Fruit fly (Drosophila melanogaster) whole organism, prepupa: Measurements from ENCODE around the gene CG34268.

Experiments
- Blimp-1 ChIP-seq: fragments of 200-800 bp; sonication (Bioruptor generic); optimal IDR thresholded peaks from 3 replicates; lab custom pipeline; 2017; ENCODE audit warnings: missing biosample characterization, missing genetic modification characterization, mild to moderate bottlenecking, moderate library complexity, missing genetic modification reagents
- CG10631 ChIP-seq: fragments of 200-800 bp; sonication (Bioruptor generic); optimal IDR thresholded peaks from 2 replicates; lab custom pipeline; 2016; ENCODE audit warnings: missing biosample characterization, missing genetic modification characterization
- CG10669 ChIP-seq: fragments of 200-800 bp; sonication (Bioruptor generic); optimal IDR thresholded peaks from 3 replicates; lab custom pipeline; 2018; ENCODE audit warnings: missing biosample characterization, mild to moderate bottlenecking, missing genetic modification characterization, moderate library complexity
- CG11294 ChIP-seq: fragments of 200-800 bp; sonication (Bioruptor generic); IDR thresholded peaks from 2 replicates; pipeline ENCODE4 v1.3.6; 2022; ENCODE audit warnings: missing biosample characterization, missing genetic modification characterization
- CG11762 ChIP-seq: fragments of 200-800 bp; sonication (Bioruptor generic); optimal IDR thresholded peaks from 3 replicates; lab custom pipeline; 2016; ENCODE audit warnings: missing biosample characterization, missing genetic modification characterization; ENCODE audit not compliant: insufficient read depth
- CG11902 ChIP-seq: fragments of 200-800 bp; sonication (Bioruptor generic); optimal IDR thresholded peaks from 3 replicates; lab custom pipeline; 2016; ENCODE audit warnings: missing biosample characterization, missing genetic modification characterization
- CG15336 ChIP-seq: fragments of 200-800 bp; sonication (Bioruptor generic); IDR thresholded peaks from 2 replicates; pipeline ENCODE4 v1.3.6; 2022; ENCODE audit warnings: missing biosample characterization, missing genetic modification characterization
- CG1621 ChIP-seq: fragments of 200-800 bp; sonication (Bioruptor generic); optimal IDR thresholded peaks from 3 replicates; lab custom pipeline; 2018; ENCODE audit warnings: missing biosample characterization, mild to moderate bottlenecking, missing genetic modification characterization
- CG16779 ChIP-seq: fragments of 200-800 bp; sonication (Bioruptor generic); optimal IDR thresholded peaks from 3 replicates; lab custom pipeline; 2017; ENCODE audit warnings: missing biosample characterization, mild to moderate bottlenecking, missing genetic modification characterization
- CG3032 ChIP-seq: fragments of 200-800 bp; optimal IDR thresholded peaks from 2 replicates; lab custom pipeline; 2019; ENCODE audit warnings: missing biosample characterization, mild to moderate bottlenecking, missing genetic modification characterization, moderate library complexity
- CG31627 ChIP-seq: fragments of 200-800 bp; sonication (Bioruptor generic); optimal IDR thresholded peaks from 3 replicates; lab custom pipeline; 2016; ENCODE audit warnings: missing biosample characterization, missing genetic modification characterization
- CG32006 ChIP-seq: fragments of 200-800 bp; sonication (Bioruptor generic); optimal IDR thresholded peaks from 3 replicates; lab custom pipeline; 2017; ENCODE audit warnings: missing biosample characterization, mild to moderate bottlenecking, missing genetic modification characterization
- CG34406 ChIP-seq: fragments of 200-800 bp; sonication (Bioruptor generic); optimal IDR thresholded peaks from 3 replicates; lab custom pipeline; 2016; ENCODE audit warnings: missing biosample characterization, missing genetic modification characterization
- CG3919 ChIP-seq: fragments of 200-800 bp; sonication (Bioruptor generic); optimal IDR thresholded peaks from 3 replicates; lab custom pipeline; 2016; ENCODE audit warnings: missing biosample characterization, missing genetic modification characterization
- CG4318 ChIP-seq: fragments of 200-800 bp; sonication (Bioruptor generic); optimal IDR thresholded peaks from 3 replicates; lab custom pipeline; 2017; ENCODE audit warnings: missing biosample characterization, mild to moderate bottlenecking, missing genetic modification characterization
- CG6163 ChIP-seq: fragments of 200-800 bp; sonication (Bioruptor generic); IDR thresholded peaks from 3 replicates; pipeline ENCODE4 v1.3.6; 2022; ENCODE audit warnings: missing biosample characterization, missing genetic modification characterization
- CG6792 ChIP-seq: fragments of 200-800 bp; sonication (Bioruptor generic); optimal IDR thresholded peaks from 3 replicates; lab custom pipeline; 2016; ENCODE audit warnings: missing biosample characterization, missing genetic modification characterization
- CG6808 ChIP-seq: fragments of 200-800 bp; sonication (Bioruptor generic); optimal IDR thresholded peaks from 3 replicates; lab custom pipeline; 2017; ENCODE audit warnings: missing biosample characterization, missing genetic modification characterization, mild to moderate bottlenecking, moderate library complexity, missing genetic modification reagents
- CG6854 ChIP-seq: fragments of 200-800 bp; sonication (Bioruptor generic); optimal IDR thresholded peaks from 2 replicates; lab custom pipeline; 2017; ENCODE audit warnings: missing biosample characterization, mild to moderate bottlenecking, missing genetic modification characterization
- CG8119 ChIP-seq: fragments of 200-800 bp; sonication (Bioruptor generic); IDR thresholded peaks from 3 replicates; pipeline ENCODE4 v1.3.6; 2022; ENCODE audit warnings: missing biosample characterization, missing genetic modification characterization
- CG8319 ChIP-seq: fragments of 200-800 bp; sonication (Bioruptor generic); optimal IDR thresholded peaks from 3 replicates; lab custom pipeline; 2016; ENCODE audit warnings: missing biosample characterization, missing genetic modification characterization
- CG8632 ChIP-seq: fragments of 200-800 bp; sonication (Bioruptor generic); optimal IDR thresholded peaks from 3 replicates; lab custom pipeline; 2016; ENCODE audit warnings: missing biosample characterization, missing genetic modification characterization
- Eip75B ChIP-seq: fragments of 200-800 bp; sonication (Bioruptor generic); optimal IDR thresholded peaks from 3 replicates; lab custom pipeline; 2016; ENCODE audit warnings: missing biosample characterization, missing genetic modification characterization
- Eip78C ChIP-seq: fragments of 200-800 bp; sonication (Bioruptor generic); peaks from one replicate; lab custom pipeline; 2016; ENCODE audit warnings: missing biosample characterization, missing genetic modification characterization
- Eip93F ChIP-seq: fragments of 200-800 bp; sonication (Bioruptor generic); optimal IDR thresholded peaks from 2 replicates; lab custom pipeline; 2016; ENCODE audit warnings: missing biosample characterization, mild to moderate bottlenecking, missing genetic modification characterization
- Ets21C ChIP-seq: fragments of 200-800 bp; sonication (Bioruptor generic); optimal IDR thresholded peaks from 3 replicates; lab custom pipeline; 2016; ENCODE audit warnings: missing biosample characterization, missing genetic modification characterization
- Ets96B ChIP-seq: fragments of 200-800 bp; optimal IDR thresholded peaks from 2 replicates; lab custom pipeline; 2019; ENCODE audit warnings: missing biosample characterization, mild to moderate bottlenecking, missing genetic modification characterization, moderate library complexity
- Gug ChIP-seq: fragments of 200-800 bp; sonication (Bioruptor generic); IDR thresholded peaks from 2 replicates; pipeline ENCODE4 v1.3.6; 2022; ENCODE audit warnings: missing biosample characterization, missing genetic modification characterization
- Hr38 ChIP-seq: sonication (Bioruptor generic); optimal IDR thresholded peaks from 2 replicates; lab custom pipeline; 2016; ENCODE audit warnings: missing biosample characterization, missing genetic modification characterization
- Hr4 ChIP-seq: fragments of 200-800 bp; sonication (Bioruptor generic); optimal IDR thresholded peaks from 3 replicates; lab custom pipeline; 2016; ENCODE audit warnings: missing biosample characterization, missing genetic modification characterization
- Lpt ChIP-seq: fragments of 200-800 bp; sonication (Bioruptor generic); optimal IDR thresholded peaks from 3 replicates; lab custom pipeline; 2016; ENCODE audit warnings: missing biosample characterization, missing genetic modification characterization
- Met ChIP-seq: fragments of 200-800 bp; sonication (Bioruptor generic); optimal IDR thresholded peaks from 3 replicates; lab custom pipeline; 2016; ENCODE audit warnings: missing biosample characterization, missing genetic modification characterization
- OdsH ChIP-seq: fragments of 200-800 bp; sonication (Bioruptor generic); optimal IDR thresholded peaks from 3 replicates; lab custom pipeline; 2016; ENCODE audit warnings: missing biosample characterization, missing genetic modification characterization
- Smox ChIP-seq: fragments of 200-800 bp; sonication (Bioruptor generic); optimal IDR thresholded peaks from 3 replicates; lab custom pipeline; 2016; ENCODE audit warnings: missing biosample characterization, missing genetic modification characterization
- Sox102F ChIP-seq: fragments of 200-800 bp; sonication (Bioruptor generic); optimal IDR thresholded peaks from 2 replicates; lab custom pipeline; 2016; ENCODE audit warnings: missing biosample characterization, mild to moderate bottlenecking, missing genetic modification characterization
- Sox14 ChIP-seq: fragments of 200-800 bp; sonication (Bioruptor generic); optimal IDR thresholded peaks from 3 replicates; lab custom pipeline; 2016; ENCODE audit warnings: missing biosample characterization, missing genetic modification characterization
- Sox15 ChIP-seq: fragments of 200-800 bp; sonication (Bioruptor generic); optimal IDR thresholded peaks from 3 replicates; lab custom pipeline; 2016; ENCODE audit warnings: missing biosample characterization, missing genetic modification characterization
- achi ChIP-seq: fragments of 200-800 bp; sonication (Bioruptor generic); optimal IDR thresholded peaks from 3 replicates; lab custom pipeline; 2016; ENCODE audit warnings: missing biosample characterization, missing genetic modification characterization
- acj6 ChIP-seq: fragments of 200-800 bp; sonication (Bioruptor generic); optimal IDR thresholded peaks from 3 replicates; lab custom pipeline; 2016; ENCODE audit warnings: missing biosample characterization, missing genetic modification characterization
- cyc ChIP-seq: fragments of 200-800 bp; sonication (Bioruptor generic); optimal IDR thresholded peaks from 3 replicates; lab custom pipeline; 2016; ENCODE audit warnings: missing biosample characterization, missing genetic modification characterization
- dac ChIP-seq: fragments of 200-800 bp; sonication (Bioruptor generic); optimal IDR thresholded peaks from 2 replicates; lab custom pipeline; 2017; ENCODE audit warnings: missing biosample characterization, mild to moderate bottlenecking, missing genetic modification characterization
- dsx ChIP-seq: fragments of 200-800 bp; optimal IDR thresholded peaks from 3 replicates; lab custom pipeline; 2019; ENCODE audit warnings: missing biosample characterization, mild to moderate bottlenecking, missing genetic modification characterization, moderate library complexity; ENCODE audit not compliant: poor library complexity, severe bottlenecking
- eg ChIP-seq: fragments of 200-800 bp; sonication (Bioruptor generic); IDR thresholded peaks from 3 replicates; pipeline ENCODE4 v1.3.6; 2022; ENCODE audit warnings: missing biosample characterization, missing genetic modification characterization
- fd85E ChIP-seq: fragments of 200-800 bp; sonication (Bioruptor generic); optimal IDR thresholded peaks from 3 replicates; lab custom pipeline; 2016; ENCODE audit warnings: missing biosample characterization, missing genetic modification characterization
- fkh ChIP-seq: fragments of 200-800 bp; sonication (Bioruptor generic); optimal IDR thresholded peaks from 3 replicates; lab custom pipeline; 2017; ENCODE audit warnings: missing biosample characterization, mild to moderate bottlenecking, missing genetic modification characterization, moderate library complexity
- lz ChIP-seq: fragments of 200-800 bp; sonication (Bioruptor generic); optimal IDR thresholded peaks from 3 replicates; lab custom pipeline; 2016; ENCODE audit warnings: missing biosample characterization, missing genetic modification characterization
- pdm3 ChIP-seq: fragments of 200-800 bp; sonication (Bioruptor generic); optimal IDR thresholded peaks from 3 replicates; lab custom pipeline; 2016; ENCODE audit warnings: missing biosample characterization, missing genetic modification characterization
- spab ChIP-seq: fragments of 200-800 bp; sonication (Bioruptor generic); optimal IDR thresholded peaks from 2 replicates; lab custom pipeline; 2017; ENCODE audit warnings: missing biosample characterization, mild to moderate bottlenecking, missing genetic modification characterization, missing genetic modification reagents
- ss ChIP-seq, 2 experiments: fragments of 200-800 bp; sonication (Bioruptor generic); optimal IDR thresholded peaks; 2 replicates in 1 of 2; 3 replicates in 1 of 2; lab custom pipeline; 2017 to 2018; ENCODE audit warnings: mild to moderate bottlenecking in 2 of 2, missing biosample characterization in 2 of 2, missing genetic modification characterization in 2 of 2, moderate library complexity in 1 of 2
- svp ChIP-seq: fragments of 200-800 bp; sonication (Bioruptor generic); peaks from one replicate; lab custom pipeline; 2016; ENCODE audit warnings: missing biosample characterization, missing genetic modification characterization
- vri ChIP-seq: fragments of 200-800 bp; sonication (Bioruptor generic); optimal IDR thresholded peaks from 3 replicates; lab custom pipeline; 2016; ENCODE audit warnings: missing biosample characterization, mild to moderate bottlenecking, missing genetic modification characterization

Gene CG34268

DNA sequence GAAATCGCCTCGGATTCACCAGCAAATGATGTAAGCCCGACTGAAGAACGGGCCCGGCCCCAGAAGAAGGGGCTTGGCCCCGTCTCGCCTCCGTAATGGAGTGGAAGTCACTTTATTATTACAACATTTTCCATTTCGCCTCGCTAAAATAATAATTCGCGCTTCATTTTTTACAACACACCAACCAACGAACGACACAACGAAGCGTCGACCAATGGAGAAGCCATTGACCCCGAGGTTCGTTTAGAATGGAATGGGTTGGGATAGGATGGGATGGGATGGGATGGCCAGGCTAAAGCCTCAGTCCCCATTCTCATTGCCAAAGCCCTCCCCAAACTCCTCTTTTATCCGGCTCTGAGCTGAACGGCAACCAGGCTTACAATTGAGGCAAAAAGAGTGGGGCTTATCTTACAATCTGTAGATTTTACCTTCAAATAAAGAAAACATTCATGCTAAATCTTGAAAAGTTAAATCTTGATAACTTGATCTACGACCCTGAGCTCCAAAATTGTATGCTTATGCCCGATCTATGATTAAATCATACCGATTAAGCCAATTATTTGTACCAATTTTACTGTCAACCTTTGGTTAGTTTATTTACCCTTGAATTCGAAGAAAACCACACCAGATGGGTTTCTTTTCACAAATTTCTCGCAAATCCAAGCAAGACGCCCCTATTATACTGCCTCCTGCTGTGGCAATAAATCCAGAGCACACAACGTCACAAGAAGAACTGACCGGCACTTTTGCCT lies 16.0 kb upstream of the CG34268 start:
- TF ChIP-seq Ets96B (tag; lab: Kevin White, UChicago) (peak; percentile 62), CG16779 (no peak), CG3919 (GFP tag; lab: Kevin White, UChicago) (peak; percentile 2), CG4318 (no peak), CG11294 (GFP tag; lab: Robert Waterston, UW) (no peak), CG31627 (GFP tag; lab: Kevin White, UChicago) (peak; percentile 36), CG8632 (GFP tag; lab: Kevin White, UChicago) (peak; percentile 30), Sox102F (GFP tag; lab: Kevin White, UChicago) (peak; percentile 36), CG10669 (GFP tag; lab: Kevin White, UChicago) (peak; percentile 52), CG1621 (tag; lab: Kevin White, UChicago) (no peak), cyc (no peak), CG11762 (GFP tag; lab: Kevin White, UChicago) (no peak), CG6854 (GFP tag; lab: Kevin White, UChicago) (no peak), spab (GFP tag; lab: Kevin White, UChicago) (peak; percentile 49), CG6792 (GFP tag; lab: Kevin White, UChicago) (peak; percentile 25), Hr38 (GFP tag; lab: Kevin White, UChicago) (no peak), CG6163 (GFP tag; lab: Robert Waterston, UW) (no peak), acj6 (peak; percentile 16), Met (peak; percentile 32), Sox14 (peak; percentile 47), CG32006 (GFP tag; lab: Kevin White, UChicago) (peak; percentile 5), svp (GFP tag; lab: Kevin White, UChicago) (peak; percentile 72), eg (GFP tag; lab: Robert Waterston, UW) (no peak), Eip93F (GFP tag; lab: Kevin White, UChicago) (no peak), ss (GFP tag; optimal IDR thresholded peaks at IDR 0.05; lab: Kevin White, UChicago) (peak; percentile 46 to 54), fd85E (GFP tag; lab: Kevin White, UChicago) (no peak), Smox (GFP tag; lab: Kevin White, UChicago) (no peak), CG34406 (GFP tag; lab: Kevin White, UChicago) (peak; percentile 0), Eip75B (peak; percentile 35), pdm3 (GFP tag; lab: Kevin White, UChicago) (peak; percentile 35), CG15336 (0 out of 2 replicates have a peak, but pooled peaks have one; percentile 8), achi (peak; percentile 23), vri (GFP tag; lab: Kevin White, UChicago) (no peak), CG11902 (no peak), Sox15 (GFP tag; lab: Kevin White, UChicago) (peak; percentile 1), Gug (GFP tag; lab: Robert Waterston, UW) (no peak), fkh (no peak), lz (peak; percentile 9), dsx (GFP tag; lab: Kevin White, UChicago) (peak; percentile 28), Eip78C (peak; percentile 63), CG10631 (GFP tag; lab: Kevin White, UChicago) (peak; percentile 39), Hr4 (peak; percentile 2), Lpt (GFP tag; lab: Kevin White, UChicago) (no peak), CG8119 (GFP tag; lab: Robert Waterston, UW) (0 out of 3 replicates have a peak, but pooled peaks have one; percentile 11), CG8319 (no peak), CG6808 (peak; percentile 78), dac (no peak), CG3032 (tag; lab: Kevin White, UChicago) (peak; percentile 64), OdsH (GFP tag; lab: Kevin White, UChicago) (peak; percentile 5), Blimp-1 (GFP tag; lab: Kevin White, UChicago) (no peak), Ets21C (GFP tag; lab: Kevin White, UChicago) (no peak)
